Worm (Caenorhabditis elegans) whole organism, young adult: Measurements from ENCODE around the gene K01G5.10.

ENCODE experiments used
- B0261.1 ChIP-seq: sonication (generic microtip); optimal IDR thresholded peaks from 2 replicates; lab custom pipeline; 2016; ENCODE audit warnings: mild to moderate bottlenecking, missing genetic modification characterization, moderate library complexity, missing compliant biosample characterization
- D2030.7 ChIP-seq: fragments of 200-800 bp; sonication (Bioruptor generic); IDR thresholded peaks from 2 replicates; pipeline ENCODE4 v1.3.6; 2022; ENCODE audit warnings: missing genetic modification reagents, missing genetic modification characterization, missing compliant biosample characterization
- F22D6.2 ChIP-seq: sonication (generic microtip); optimal IDR thresholded peaks from 2 replicates; lab custom pipeline; 2016; ENCODE audit warnings: mild to moderate bottlenecking, missing genetic modification characterization, missing compliant biosample characterization
- F33H1.4 ChIP-seq: fragments of 200-800 bp; sonication (Bioruptor generic); IDR thresholded peaks from 2 replicates; pipeline ENCODE4 v1.3.6; 2022; ENCODE audit warnings: missing genetic modification reagents, missing genetic modification characterization, missing compliant biosample characterization
- F37B4.10 ChIP-seq: fragments of 200-800 bp; sonication (Bioruptor generic); IDR thresholded peaks from 2 replicates; pipeline ENCODE4 v1.3.6; 2022; ENCODE audit warnings: missing genetic modification characterization, missing compliant biosample characterization
- F52B5.7 ChIP-seq: sonication (generic microtip); optimal IDR thresholded peaks from 2 replicates; lab custom pipeline; 2016; ENCODE audit warnings: mild to moderate bottlenecking, missing genetic modification characterization, missing compliant biosample characterization
- T07F8.4 ChIP-seq: sonication (generic microtip); optimal IDR thresholded peaks from 2 replicates; lab custom pipeline; 2016; ENCODE audit warnings: mild to moderate bottlenecking, missing genetic modification characterization, moderate library complexity, missing compliant biosample characterization
- T26A5.8 ChIP-seq: sonication (generic microtip); optimal IDR thresholded peaks from 2 replicates; lab custom pipeline; 2016; ENCODE audit warnings: missing genetic modification characterization, missing compliant biosample characterization
- Y53F4B.3 ChIP-seq: fragments of 200-800 bp; sonication (Bioruptor generic); IDR thresholded peaks from 2 replicates; pipeline ENCODE4 v1.3.6; 2022; ENCODE audit warnings: missing genetic modification reagents, missing genetic modification characterization, missing compliant biosample characterization
- Y53G8AR.9 ChIP-seq: fragments of 200-800 bp; sonication (Bioruptor generic); conservative IDR thresholded peaks from 2 replicates; pipeline ENCODE4 v1.3.6; 2022; ENCODE audit warnings: missing genetic modification reagents, missing genetic modification characterization, missing compliant biosample characterization
- Y67H2A.10 ChIP-seq: fragments of 200-800 bp; sonication (Bioruptor generic); conservative IDR thresholded peaks from 2 replicates; pipeline ENCODE4 v1.3.6; 2022; ENCODE audit warnings: missing genetic modification reagents, missing genetic modification characterization, missing compliant biosample characterization
- ama-1 ChIP-seq, 3 experiments: fragments of 150-350 bp in 1 of 3; sonication (generic microtip) in 2 of 3; optimal IDR thresholded peaks; 2 replicates each; lab custom pipeline; 2014 to 2018; ENCODE audit warnings: missing biosample characterization in 2 of 3, missing genetic modification characterization in 2 of 3, missing genetic modification reagents in 2 of 3
- aptf-2 ChIP-seq: fragments of 200-800 bp; sonication (Bioruptor generic); conservative IDR thresholded peaks from 2 replicates; pipeline ENCODE4 v1.3.6; 2022; ENCODE audit warnings: missing genetic modification reagents, missing genetic modification characterization, missing compliant biosample characterization
- aptf-3 ChIP-seq: fragments of 200-800 bp; sonication (Bioruptor generic); IDR thresholded peaks from 2 replicates; pipeline ENCODE4 v1.3.6; 2022; ENCODE audit warnings: missing genetic modification characterization, missing compliant biosample characterization
- atf-7 ChIP-seq: sonication (generic microtip); optimal IDR thresholded peaks from 2 replicates; lab custom pipeline; 2017; ENCODE audit warnings: mild to moderate bottlenecking, missing genetic modification characterization, missing compliant biosample characterization
- attf-3 ChIP-seq: fragments of 200-800 bp; sonication (Bioruptor generic); conservative IDR thresholded peaks from 2 replicates; pipeline ENCODE4 v1.3.6; 2022; ENCODE audit warnings: missing genetic modification reagents, missing genetic modification characterization, missing compliant biosample characterization
- attf-5 ChIP-seq: fragments of 200-800 bp; sonication (Bioruptor generic); optimal IDR thresholded peaks from 2 replicates; lab custom pipeline; 2018; ENCODE audit warnings: mild to moderate bottlenecking, missing genetic modification characterization, missing compliant biosample characterization
- bed-2 ChIP-seq: fragments of 200-800 bp; sonication (Bioruptor generic); IDR thresholded peaks from 2 replicates; pipeline ENCODE4 v1.3.6; 2022; ENCODE audit warnings: missing genetic modification reagents, missing genetic modification characterization, missing compliant biosample characterization
- die-1 ChIP-seq: sonication (generic microtip); optimal IDR thresholded peaks from 2 replicates; lab custom pipeline; 2016; ENCODE audit warnings: missing genotype, mild to moderate bottlenecking, missing genetic modification characterization, missing compliant biosample characterization
- egrh-3 ChIP-seq: fragments of 200-800 bp; sonication (Bioruptor generic); IDR thresholded peaks from 2 replicates; pipeline ENCODE4 v1.3.6; 2022; ENCODE audit warnings: missing genetic modification reagents, missing genetic modification characterization, missing compliant biosample characterization
- gei-17 ChIP-seq: fragments of 200-800 bp; sonication (Bioruptor generic); optimal IDR thresholded peaks from 2 replicates; lab custom pipeline; 2018; ENCODE audit warnings: mild to moderate bottlenecking, missing genetic modification characterization, missing compliant biosample characterization
- hlh-12 ChIP-seq: sonication (generic microtip); optimal IDR thresholded peaks from 2 replicates; lab custom pipeline; 2016; ENCODE audit warnings: missing genetic modification characterization, missing compliant biosample characterization
- hsf-1 ChIP-seq: fragments of 200-800 bp; sonication (Bioruptor generic); IDR thresholded peaks from 2 replicates; pipeline ENCODE4 v1.3.6; 2022; ENCODE audit warnings: missing genetic modification reagents, missing genetic modification characterization, missing compliant biosample characterization
- let-526 ChIP-seq: fragments of 200-800 bp; sonication (Bioruptor generic); IDR thresholded peaks from 2 replicates; pipeline ENCODE4 v1.3.6; 2022; ENCODE audit warnings: missing genetic modification reagents, missing genetic modification characterization, missing compliant biosample characterization
- let-607 ChIP-seq, 2 experiments: fragments of 200-800 bp in 1 of 2; sonication (Bioruptor generic) in 1 of 2; sonication (generic microtip) in 1 of 2; optimal IDR thresholded peaks; 2 replicates each; lab custom pipeline; 2016 to 2018; ENCODE audit warnings: mild to moderate bottlenecking in 2 of 2, missing compliant biosample characterization in 2 of 2, missing genetic modification characterization in 2 of 2, moderate library complexity in 2 of 2, missing genotype in 1 of 2
- lin-26 ChIP-seq: fragments of 200-800 bp; sonication (Bioruptor generic); IDR thresholded peaks from 2 replicates; pipeline ENCODE4 v1.3.6; 2022; ENCODE audit warnings: missing genetic modification reagents, missing genetic modification characterization, missing compliant biosample characterization
- lsl-1 ChIP-seq: fragments of 200-800 bp; sonication (Bioruptor generic); optimal IDR thresholded peaks from 2 replicates; lab custom pipeline; 2018; ENCODE audit warnings: mild to moderate bottlenecking, missing genetic modification characterization, moderate library complexity, missing compliant biosample characterization
- madf-3 ChIP-seq: fragments of 200-800 bp; sonication (Bioruptor generic); IDR thresholded peaks from 2 replicates; pipeline ENCODE4 v1.3.6; 2022; ENCODE audit warnings: missing genetic modification reagents, missing genetic modification characterization, missing compliant biosample characterization
- madf-8 ChIP-seq: fragments of 200-800 bp; sonication (Bioruptor generic); conservative IDR thresholded peaks from 2 replicates; pipeline ENCODE4 v1.3.6; 2022; ENCODE audit warnings: missing genetic modification reagents, missing genetic modification characterization, missing compliant biosample characterization
- mel-28 ChIP-seq: sonication (generic microtip); optimal IDR thresholded peaks from 2 replicates; lab custom pipeline; 2016; ENCODE audit warnings: borderline replicate concordance, mild to moderate bottlenecking, missing genetic modification characterization, missing compliant biosample characterization
- mes-4 ChIP-seq: sonication (generic microtip); optimal IDR thresholded peaks from 2 replicates; lab custom pipeline; 2016; ENCODE audit warnings: missing genotype, missing genetic modification characterization, missing compliant biosample characterization
- mxl-1 ChIP-seq: sonication (generic microtip); optimal IDR thresholded peaks from 2 replicates; lab custom pipeline; 2016; ENCODE audit warnings: missing genetic modification characterization, missing compliant biosample characterization
- nhr-120 ChIP-seq: fragments of 200-800 bp; sonication (Bioruptor generic); IDR thresholded peaks from 2 replicates; pipeline ENCODE4 v1.3.6; 2022; ENCODE audit warnings: missing genetic modification characterization, missing compliant biosample characterization
- nhr-27 ChIP-seq: fragments of 200-800 bp; sonication (Bioruptor generic); optimal IDR thresholded peaks from 2 replicates; lab custom pipeline; 2018; ENCODE audit warnings: mild to moderate bottlenecking, missing genetic modification characterization, moderate library complexity, missing compliant biosample characterization
- nhr-80 ChIP-seq: sonication (generic microtip); optimal IDR thresholded peaks from 2 replicates; lab custom pipeline; 2016; ENCODE audit warnings: missing genetic modification characterization, missing compliant biosample characterization
- pbrm-1 ChIP-seq: fragments of 200-800 bp; sonication (Bioruptor generic); IDR thresholded peaks from 2 replicates; pipeline ENCODE4 v1.3.6; 2022; ENCODE audit warnings: missing genetic modification reagents, missing genetic modification characterization, missing compliant biosample characterization
- rec-8 ChIP-seq, 2 experiments: sonication (generic microtip); optimal IDR thresholded peaks; 2 replicates each; lab custom pipeline; 2016; ENCODE audit warnings: mild to moderate bottlenecking in 2 of 2, missing genetic modification characterization in 2 of 2, missing genetic modification reagents in 2 of 2, missing genotype in 2 of 2, missing biosample characterization in 1 of 2, missing compliant biosample characterization in 1 of 2, moderate library complexity in 1 of 2
- repo-1 ChIP-seq: sonication (generic microtip); optimal IDR thresholded peaks from 2 replicates; lab custom pipeline; 2017; ENCODE audit warnings: mild to moderate bottlenecking, missing genetic modification characterization, missing compliant biosample characterization
- snpc-1.1 ChIP-seq: sonication (generic microtip); optimal IDR thresholded peaks from 2 replicates; lab custom pipeline; 2017; ENCODE audit warnings: missing genetic modification characterization, mild to moderate bottlenecking, missing compliant biosample characterization, antibody characterized with exemption, moderate library complexity, missing genotype, missing genetic modification reagents; ENCODE audit not compliant: insufficient read depth
- snpc-3.4 ChIP-seq: sonication (generic microtip); optimal IDR thresholded peaks from 2 replicates; lab custom pipeline; 2017; ENCODE audit warnings: missing genetic modification characterization, mild to moderate bottlenecking, missing compliant biosample characterization, antibody characterized with exemption, moderate library complexity, missing genotype, missing genetic modification reagents
- sptf-2 ChIP-seq: fragments of 200-800 bp; sonication (Bioruptor generic); optimal IDR thresholded peaks from 2 replicates; lab custom pipeline; 2018; ENCODE audit warnings: mild to moderate bottlenecking, missing genetic modification characterization, missing compliant biosample characterization
- tlf-1 ChIP-seq: fragments of 200-800 bp; sonication (Bioruptor generic); optimal IDR thresholded peaks from 2 replicates; lab custom pipeline; 2018; ENCODE audit warnings: mild to moderate bottlenecking, missing genetic modification characterization, missing compliant biosample characterization
- zfh-2 ChIP-seq: fragments of 200-800 bp; sonication (Bioruptor generic); conservative IDR thresholded peaks from 2 replicates; pipeline ENCODE4 v1.3.6; 2022; ENCODE audit warnings: missing genetic modification reagents, missing genetic modification characterization, missing compliant biosample characterization
- ztf-3 ChIP-seq: fragments of 200-800 bp; sonication (Bioruptor generic); optimal IDR thresholded peaks from 2 replicates; lab custom pipeline; 2018; ENCODE audit warnings: mild to moderate bottlenecking, missing genetic modification characterization, missing compliant biosample characterization
- ztf-6 ChIP-seq: fragments of 200-800 bp; sonication (Bioruptor generic); IDR thresholded peaks from 2 replicates; pipeline ENCODE4 v1.3.6; 2022; ENCODE audit warnings: missing genetic modification reagents, missing genetic modification characterization, missing compliant biosample characterization

Gene K01G5.10

DNA sequence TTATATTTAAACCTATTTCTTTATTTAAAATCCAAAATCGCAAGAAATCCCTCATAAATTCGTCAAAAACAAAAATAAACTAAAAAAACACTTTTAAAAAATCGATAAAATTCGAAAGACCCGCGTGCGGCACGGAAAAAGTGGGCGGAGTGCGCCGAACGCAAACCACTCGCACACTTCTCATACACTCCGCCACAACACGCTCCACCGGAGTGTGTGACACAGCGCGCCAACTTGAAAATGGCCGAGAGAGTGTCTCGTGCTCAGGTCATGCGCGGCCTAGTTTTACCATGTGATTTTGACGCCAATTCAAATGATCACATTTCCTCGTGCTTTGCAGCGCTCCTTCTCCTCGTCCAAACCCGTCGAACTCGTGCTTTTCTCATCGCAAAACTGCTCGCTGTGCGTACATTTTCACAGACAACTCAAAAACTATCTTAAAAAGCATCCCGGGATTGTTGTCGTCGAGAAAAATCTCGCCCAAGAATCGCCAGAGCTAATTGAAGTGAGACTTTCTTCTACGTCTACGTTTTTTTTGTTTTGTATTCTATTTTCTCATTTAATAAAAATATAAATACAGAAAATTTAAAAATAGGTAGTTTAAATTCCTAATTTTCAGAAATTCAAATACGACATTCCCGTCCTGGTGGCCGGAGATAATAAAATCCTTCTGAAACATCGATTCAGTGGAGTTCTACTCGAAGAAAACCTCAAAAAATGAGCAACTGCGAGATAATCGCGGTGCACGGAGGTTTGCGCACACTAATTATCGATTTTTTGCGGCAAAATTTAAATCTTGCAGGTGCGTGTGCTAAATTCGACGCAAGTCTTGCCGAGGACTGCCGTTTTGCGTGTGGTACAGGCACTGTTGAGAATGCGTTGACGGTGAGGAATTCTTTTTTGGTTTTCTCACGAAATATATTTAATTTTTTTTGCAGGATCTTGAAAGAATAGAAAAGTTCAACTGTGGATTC lies 1.0 kb upstream of the K01G5.10 start, which contains the start of gene tasp-1 (continued):
- TF ChIP-seq F37B4.10 (peak; percentile 99), mes-4 (tag; lab: Kevin White, UChicago) (peak; percentile 17), ztf-6 (GFP tag; lab: Robert Waterston, UW) (peak; percentile 99), rec-8 (tag; optimal IDR thresholded peaks at IDR 0.05; lab: Kevin White, UChicago) (peak; percentile 89 to 97), T07F8.4 (peak; percentile 96), hsf-1 (GFP tag; lab: Robert Waterston, UW) (peak; percentile 93), madf-3 (GFP tag; lab: Robert Waterston, UW) (peak; percentile 99), madf-8 (GFP tag; lab: Robert Waterston, UW) (peak; percentile 93), Y53G8AR.9 (GFP tag; lab: Robert Waterston, UW) (peak; percentile 100), pbrm-1 (GFP tag; lab: Robert Waterston, UW) (peak; percentile 100), lsl-1 (GFP tag; lab: Kevin White, UChicago) (peak; percentile 96), let-526 (GFP tag; lab: Robert Waterston, UW) (peak; percentile 100), let-607 (tag; optimal IDR thresholded peaks at IDR 0.05; lab: Kevin White, UChicago) (peak; percentile 96 to 97), ztf-3 (GFP tag; lab: Kevin White, UChicago) (peak; percentile 99), B0261.1 (tag; lab: Kevin White, UChicago) (peak; percentile 54), die-1 (tag; lab: Kevin White, UChicago) (peak; percentile 98), T26A5.8 (tag; lab: Kevin White, UChicago) (peak; percentile 90), tlf-1 (peak; percentile 100), F52B5.7 (tag; lab: Kevin White, UChicago) (peak; percentile 99), gei-17 (GFP tag; lab: Kevin White, UChicago) (peak; percentile 95), attf-5 (GFP tag; lab: Kevin White, UChicago) (peak; percentile 100), sptf-2 (peak; percentile 99), egrh-3 (GFP tag; lab: Robert Waterston, UW) (peak; percentile 96), nhr-80 (tag; lab: Kevin White, UChicago) (peak; percentile 100), Y67H2A.10 (GFP tag; lab: Robert Waterston, UW) (peak; percentile 100), aptf-2 (peak; percentile 94), F33H1.4 (GFP tag; lab: Robert Waterston, UW) (peak; percentile 94), attf-3 (peak; percentile 89), atf-7 (tag; lab: Kevin White, UChicago) (peak; percentile 100), mxl-1 (tag; lab: Kevin White, UChicago) (peak; percentile 95), zfh-2 (GFP tag; lab: Robert Waterston, UW) (peak; percentile 100), F22D6.2 (peak; percentile 96), repo-1 (peak; percentile 99), nhr-120 (peak; percentile 97), nhr-27 (tag; lab: Kevin White, UChicago) (peak; percentile 98), lin-26 (GFP tag; lab: Robert Waterston, UW) (peak; percentile 99), snpc-3.4 (tag; lab: Kevin White, UChicago) (peak; percentile 95), snpc-1.1 (tag; lab: Kevin White, UChicago) (peak; percentile 85), aptf-3 (GFP tag; lab: Robert Waterston, UW) (peak; percentile 92; the same call in 1 of the 2 replicates), Y53F4B.3 (peak; percentile 94), ama-1 (optimal IDR thresholded peaks at IDR 0.05; lab: Kevin White, UChicago) (no peak), ama-1 (GFP tag; optimal IDR thresholded peaks at IDR 0.05; lab: Kevin White, UChicago) (peak; percentile 61 to 86), mel-28 (tag; lab: Kevin White, UChicago) (peak; percentile 94), hlh-12 (tag; lab: Kevin White, UChicago) (no peak), D2030.7 (GFP tag; lab: Robert Waterston, UW) (peak; percentile 98), bed-2 (GFP tag; lab: Robert Waterston, UW) (peak; percentile 99)
